Worm (Caenorhabditis elegans) whole organism, L4 larva: Measurements from ENCODE around the gene fbxb-112.

ENCODE experiments used
- F26F4.8 ChIP-seq: fragments of 200-800 bp; sonication (Bioruptor generic); conservative IDR thresholded peaks from 2 replicates; pipeline ENCODE4 v1.3.6; 2022; ENCODE audit warnings: missing genetic modification characterization, missing compliant biosample characterization
- F37D6.2 ChIP-seq: sonication (generic microtip); optimal IDR thresholded peaks from 2 replicates; lab custom pipeline; 2016; ENCODE audit warnings: mild to moderate bottlenecking, missing genetic modification characterization, missing compliant biosample characterization
- Y75B8A.6 ChIP-seq: fragments of 200-800 bp; sonication (Bioruptor generic); IDR thresholded peaks from 2 replicates; pipeline ENCODE4 v1.3.6; 2022; ENCODE audit warnings: missing genetic modification reagents, missing genetic modification characterization, missing compliant biosample characterization
- ceh-20 ChIP-seq: fragments of 200-800 bp; sonication (Bioruptor generic); IDR thresholded peaks from 2 replicates; pipeline ENCODE4 v1.3.6; 2022; ENCODE audit warnings: missing genetic modification reagents, missing genetic modification characterization, missing compliant biosample characterization
- ctbp-1 ChIP-seq: fragments of 200-800 bp; sonication (Bioruptor generic); IDR thresholded peaks from 2 replicates; pipeline ENCODE4 v1.3.6; 2022; ENCODE audit warnings: missing genetic modification reagents, missing genetic modification characterization, missing compliant biosample characterization
- daf-12 ChIP-seq: fragments of 150-350 bp; optimal IDR thresholded peaks from 2 replicates; lab custom pipeline; 2014; ENCODE audit warnings: missing biosample characterization, missing genetic modification reagents, missing genetic modification characterization
- dmd-9 ChIP-seq: fragments of 200-800 bp; sonication (Bioruptor generic); IDR thresholded peaks from 2 replicates; pipeline ENCODE4 v1.3.6; 2022; ENCODE audit warnings: missing genetic modification reagents, missing genetic modification characterization, missing compliant biosample characterization
- egl-27 ChIP-seq: sonication (generic microtip); optimal IDR thresholded peaks from 3 replicates; lab custom pipeline; 2017; ENCODE audit warnings: missing biosample characterization, missing genetic modification reagents, missing genetic modification characterization
- egl-43 ChIP-seq: fragments of 200-800 bp; sonication (Bioruptor generic); IDR thresholded peaks from 2 replicates; pipeline ENCODE4 v1.3.6; 2022; ENCODE audit warnings: missing genetic modification reagents, missing genetic modification characterization, missing compliant biosample characterization
- hif-1 ChIP-seq, 2 experiments: sonication (generic microtip); optimal IDR thresholded peaks; 2 replicates each; lab custom pipeline; 2016 to 2017; ENCODE audit warnings: missing compliant biosample characterization in 2 of 2, missing genetic modification characterization in 2 of 2, missing genetic modification reagents in 2 of 2, missing genotype in 2 of 2, mild to moderate bottlenecking in 1 of 2
- hlh-30 ChIP-seq: sonication (generic microtip); optimal IDR thresholded peaks from 2 replicates; lab custom pipeline; 2017; ENCODE audit warnings: antibody characterized with exemption, mild to moderate bottlenecking, missing genetic modification characterization, missing compliant biosample characterization; ENCODE audit not compliant: insufficient read depth
- hmg-1.1 ChIP-seq: fragments of 200-800 bp; sonication (Bioruptor generic); IDR thresholded peaks from 2 replicates; pipeline ENCODE4 v1.3.6; 2022; ENCODE audit warnings: missing genetic modification reagents, missing genetic modification characterization, missing compliant biosample characterization
- jun-1 ChIP-seq: fragments of 150-350 bp; optimal IDR thresholded peaks from 2 replicates; lab custom pipeline; 2014; ENCODE audit warnings: missing biosample characterization, missing genetic modification reagents, missing genetic modification characterization
- lin-38 ChIP-seq: fragments of 200-800 bp; sonication (Bioruptor generic); IDR thresholded peaks from 2 replicates; pipeline ENCODE4 v1.3.6; 2022; ENCODE audit warnings: missing genetic modification reagents, missing genetic modification characterization, missing compliant biosample characterization
- lin-39 ChIP-seq: fragments of 150-350 bp; optimal IDR thresholded peaks from 2 replicates; lab custom pipeline; 2014; ENCODE audit warnings: missing biosample characterization, missing genetic modification reagents, missing genetic modification characterization
- madf-9 ChIP-seq: fragments of 200-800 bp; sonication (Bioruptor generic); conservative IDR thresholded peaks from 2 replicates; pipeline ENCODE4 v1.3.6; 2022; ENCODE audit warnings: missing genetic modification reagents, missing genetic modification characterization, missing compliant biosample characterization
- mdt-29 ChIP-seq: fragments of 200-800 bp; sonication (Bioruptor generic); IDR thresholded peaks from 2 replicates; pipeline ENCODE4 v1.3.6; 2022; ENCODE audit warnings: missing genetic modification reagents, missing genetic modification characterization, missing compliant biosample characterization
- nhr-10 ChIP-seq: fragments of 150-350 bp; optimal IDR thresholded peaks from 2 replicates; lab custom pipeline; 2014; ENCODE audit warnings: missing biosample characterization, missing genetic modification characterization
- nhr-111 ChIP-seq: fragments of 200-800 bp; sonication (Bioruptor generic); optimal IDR thresholded peaks from 2 replicates; lab custom pipeline; 2018; ENCODE audit warnings: mild to moderate bottlenecking, missing genetic modification characterization, missing compliant biosample characterization
- nhr-28 ChIP-seq: fragments of 150-350 bp; optimal IDR thresholded peaks from 2 replicates; lab custom pipeline; 2014; ENCODE audit warnings: missing biosample characterization, missing genetic modification characterization
- nhr-42 ChIP-seq: fragments of 200-800 bp; sonication (Bioruptor generic); IDR thresholded peaks from 2 replicates; pipeline ENCODE4 v1.3.6; 2022; ENCODE audit warnings: missing genetic modification characterization, missing compliant biosample characterization
- pha-4 ChIP-seq, 2 experiments: fragments of 150-350 bp in 1 of 2; fragments of 200-800 bp in 1 of 2; sonication (Bioruptor generic) in 1 of 2; IDR thresholded peaks in 1 of 2; optimal IDR thresholded peaks in 1 of 2; 2 replicates each; pipeline versions ENCODE4 v1.3.6 to Lab custom; 2014 to 2022; ENCODE audit warnings: missing genetic modification characterization in 2 of 2, missing genetic modification reagents in 2 of 2, missing biosample characterization in 1 of 2, missing compliant biosample characterization in 1 of 2
- rbr-2 ChIP-seq: sonication (generic microtip); optimal IDR thresholded peaks from 2 replicates; lab custom pipeline; 2016; ENCODE audit warnings: missing genotype, missing genetic modification characterization, missing compliant biosample characterization
- sdz-12 ChIP-seq: fragments of 200-800 bp; sonication (Bioruptor generic); optimal IDR thresholded peaks from 2 replicates; lab custom pipeline; 2018; ENCODE audit warnings: mild to moderate bottlenecking, missing genetic modification characterization, missing compliant biosample characterization
- tag-97 ChIP-seq: fragments of 200-800 bp; sonication (Bioruptor generic); IDR thresholded peaks from 2 replicates; pipeline ENCODE4 v1.3.6; 2022; ENCODE audit warnings: missing genetic modification characterization, missing compliant biosample characterization
- tra-1 ChIP-seq: fragments of 200-800 bp; sonication (Bioruptor generic); IDR thresholded peaks from 2 replicates; pipeline ENCODE4 v1.3.6; 2022; ENCODE audit warnings: missing genetic modification reagents, missing genetic modification characterization, missing compliant biosample characterization
- vab-7 ChIP-seq: fragments of 200-800 bp; sonication (Bioruptor generic); IDR thresholded peaks from 2 replicates; pipeline ENCODE4 v1.3.6; 2022; ENCODE audit warnings: missing genetic modification reagents, missing genetic modification characterization, missing compliant biosample characterization
- zfp-3 ChIP-seq: fragments of 200-800 bp; sonication (Bioruptor generic); conservative IDR thresholded peaks from 2 replicates; pipeline ENCODE4 v1.3.6; 2022; ENCODE audit warnings: missing genetic modification reagents, missing genetic modification characterization, missing compliant biosample characterization
- ztf-7 ChIP-seq: fragments of 150-350 bp; optimal IDR thresholded peaks from 2 replicates; lab custom pipeline; 2014; ENCODE audit warnings: missing biosample characterization, missing genetic modification characterization

fbxb-112 gene

DNA sequence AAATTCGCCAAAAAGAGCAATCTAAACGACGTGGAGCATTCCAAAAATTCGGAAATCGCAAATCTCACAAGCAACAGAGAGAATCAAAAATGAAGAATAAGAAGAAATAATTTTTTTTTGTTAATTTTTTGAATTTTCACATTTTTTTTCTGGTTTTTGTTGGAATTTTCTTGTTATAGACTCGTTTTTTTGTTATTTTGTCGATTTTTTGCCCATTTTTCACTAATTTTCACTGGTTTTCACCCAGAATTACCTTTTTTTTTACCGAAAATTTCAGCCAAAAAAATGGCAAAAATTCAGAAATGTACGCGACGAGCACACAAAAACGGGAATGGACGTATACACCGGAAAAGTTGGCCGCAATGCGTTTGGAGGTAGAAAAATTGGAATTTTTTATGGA, 13.8 kb downstream of the fbxb-112 start, which contains the start of gene cyh-1:
TSS of gene cyh-1 (plus strand) at position 301 of the 400 bp plus-strand sequence.
- TF ChIP-seq lin-38 (GFP tag; lab: Robert Waterston, UW), result 0 out of 2 replicates have a peak, but pooled peaks have one; percentile 15
- no peak for TF ChIP-seq hif-1 (tag; optimal IDR thresholded peaks at IDR 0.05; lab: Kevin White, UChicago)
- no peak for TF ChIP-seq jun-1 (tag; lab: Kevin White, UChicago)
- TF ChIP-seq nhr-111 (GFP tag; lab: Kevin White, UChicago), result no peak
- TF ChIP-seq, all 104 proteins: peak for 1

DNA sequence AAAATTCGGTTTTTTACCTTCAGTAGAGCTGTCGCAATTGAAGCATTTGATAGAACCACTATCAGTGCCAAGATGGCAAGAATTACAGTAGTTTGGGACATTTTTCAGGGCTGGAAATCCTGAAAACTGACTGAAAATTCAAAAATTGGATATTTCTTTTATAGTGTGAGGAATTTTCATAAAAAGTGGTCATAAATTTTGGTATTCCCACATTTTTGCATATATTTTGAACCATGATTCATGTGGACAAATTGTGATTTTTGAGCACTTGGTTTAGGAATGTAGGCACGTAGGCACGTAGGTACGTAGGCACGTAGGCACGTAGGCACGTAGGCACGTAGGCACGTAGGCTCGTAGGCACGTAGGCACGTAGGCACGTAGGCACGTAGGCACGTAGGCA, 21.3 kb downstream of the fbxb-112 start, which contains the start of gene Y49F6B.19:
TSS of gene Y49F6B.19 (minus strand) at position 101 of the 400 bp plus-strand sequence.
- TF ChIP-seq tra-1 (GFP tag; lab: Robert Waterston, UW), result 0 out of 2 replicates have a peak, but pooled peaks have one; percentile 19
- no peak for TF ChIP-seq ztf-7 (tag; lab: Kevin White, UChicago)
- TF ChIP-seq rbr-2, result no peak

DNA sequence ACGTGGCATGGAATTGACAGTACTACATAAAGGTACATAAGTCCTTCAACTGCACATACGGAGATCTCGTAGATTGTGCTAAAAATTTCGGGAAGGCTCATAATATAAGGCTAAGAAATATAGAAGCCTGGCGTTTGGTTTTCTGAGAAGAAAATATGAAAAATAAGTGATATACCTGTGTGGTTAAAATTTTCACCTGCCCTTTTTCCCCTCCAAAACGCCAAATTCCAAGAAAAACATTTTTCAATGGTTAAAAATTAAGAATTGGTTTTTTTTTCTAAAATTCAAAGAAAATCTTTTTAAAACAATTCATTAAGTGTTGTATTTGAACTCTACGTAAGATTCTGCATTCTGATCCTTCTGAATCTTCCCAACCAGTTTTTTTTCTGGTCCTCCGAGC, 23.7 kb downstream of the fbxb-112 start, which contains the start of gene srz-5:
TSS of gene srz-5 (minus strand) at position 101 of the 400 bp plus-strand sequence.
- TF ChIP-seq pha-4 (GFP tag; IDR thresholded peaks at IDR 0.05; lab: Robert Waterston, UW) (no peak), pha-4 (tag; optimal IDR thresholded peaks at IDR 0.05; lab: Kevin White, UChicago) (no peak), F37D6.2 (tag; lab: Kevin White, UChicago) (no peak)

DNA sequence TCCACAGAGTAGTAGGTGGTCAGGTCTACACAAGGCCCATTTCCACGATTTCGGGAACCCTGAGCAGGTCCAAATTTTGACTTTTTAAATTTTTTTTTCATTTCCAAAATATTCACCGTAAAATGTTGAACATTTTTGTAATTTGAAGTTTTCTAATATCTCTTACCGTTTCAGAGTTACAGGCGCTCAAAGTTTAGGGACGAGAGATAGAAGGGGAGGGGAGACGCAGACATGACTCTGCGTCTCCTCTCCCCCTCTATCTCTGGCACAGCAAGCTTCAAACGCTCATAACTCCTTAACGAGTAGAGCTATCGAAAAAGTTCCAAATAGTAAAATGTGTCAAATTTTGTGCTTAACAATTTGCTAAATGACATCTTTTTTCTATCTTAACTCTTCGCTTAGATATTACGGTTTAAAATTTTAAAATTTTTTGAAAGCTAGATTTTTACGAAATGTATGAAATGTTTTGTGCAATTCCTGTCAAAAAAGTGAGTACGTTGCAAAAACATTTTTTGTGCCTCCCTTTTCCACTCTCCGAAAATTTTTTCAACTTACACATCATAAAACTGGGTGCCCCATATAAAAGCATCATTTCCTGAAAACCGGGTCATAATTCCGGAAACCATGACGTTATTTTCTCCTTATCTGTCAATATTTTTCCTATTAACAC, 24.6 kb downstream of the fbxb-112 start, which contains the start of the genes Y49F6B.14 and clec-125:
TSS of gene Y49F6B.14 (minus strand) at position 101 of the 670 bp plus-strand sequence.
TSS of gene clec-125 (plus strand) at position 620 of the 670 bp plus-strand sequence.
- TF ChIP-seq sdz-12 (no peak), hlh-30 (no peak), zfp-3 (GFP tag; lab: Robert Waterston, UW) (no peak), Y75B8A.6 (GFP tag; lab: Robert Waterston, UW) (no peak), ctbp-1 (GFP tag; lab: Robert Waterston, UW) (no peak)

DNA sequence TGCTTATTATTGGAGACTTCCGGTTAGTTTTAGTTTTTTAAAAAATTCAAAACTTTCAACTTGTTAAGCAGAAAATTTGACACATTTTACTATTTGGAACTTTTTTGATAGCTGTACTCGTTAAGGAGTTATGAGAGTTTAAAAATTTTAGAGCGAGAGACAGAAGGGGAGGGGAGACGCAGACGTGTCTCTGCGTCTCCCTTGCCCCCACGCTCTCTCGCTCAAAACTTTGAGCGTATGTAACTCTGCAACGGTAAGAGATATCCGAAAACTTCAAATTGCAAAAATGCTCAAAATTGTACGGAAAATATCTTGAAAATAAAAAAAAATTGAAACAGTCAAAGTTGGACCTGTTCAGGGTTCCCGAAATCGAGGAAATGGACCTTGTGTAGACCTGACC, 25.3 kb downstream of the fbxb-112 start:
- no peak for TF ChIP-seq lin-38 (GFP tag; lab: Robert Waterston, UW)
- no peak for TF ChIP-seq egl-43 (GFP tag; lab: Robert Waterston, UW)
- TF ChIP-seq tag-97 (GFP tag; lab: Robert Waterston, UW), result no peak
- TF ChIP-seq daf-12 (tag; lab: Kevin White, UChicago), result no peak
- TF ChIP-seq hlh-30, result no peak
- TF ChIP-seq vab-7, result no peak
- no peak for TF ChIP-seq madf-9 (GFP tag; lab: Robert Waterston, UW)
- no peak for TF ChIP-seq ceh-20 (GFP tag; lab: Robert Waterston, UW)
- no peak for TF ChIP-seq hmg-1.1 (GFP tag; lab: Robert Waterston, UW)
- no peak for TF ChIP-seq dmd-9 (GFP tag; lab: Robert Waterston, UW)
- TF ChIP-seq nhr-42, result no peak
- no peak for TF ChIP-seq egl-27
- TF ChIP-seq nhr-10 (tag; lab: Kevin White, UChicago), result no peak
- no peak for TF ChIP-seq lin-39
- TF ChIP-seq F26F4.8 (GFP tag; lab: Robert Waterston, UW), result no peak
- TF ChIP-seq nhr-28 (tag; lab: Kevin White, UChicago), result no peak
- no peak for TF ChIP-seq mdt-29 (GFP tag; lab: Robert Waterston, UW)
